Fruit fly (Drosophila melanogaster): ENCODE data around the gene CG7857.

Gene CG7857

dm6 chr3L:15535228-15535598, 30.5 kb upstream of the CG7857 start, which contains the start of gene CrebA (continued):
- TF ChIP-seq bcd (GFP tag; optimal IDR thresholded peaks at IDR 0.05): no peak
- TF ChIP-seq CG10321 (GFP tag; IDR thresholded peaks at IDR 0.05): peak; percentile 55; the same call in 1 of the 2 replicates
- TF ChIP-seq mld (GFP tag; IDR thresholded peaks at IDR 0.05; ENCODE audit: partially characterized antibody): no peak
- TF ChIP-seq CG6683 (GFP tag; optimal IDR thresholded peaks at IDR 0.05): no peak
- peak; percentile 21; the same call in 1 of the 2 replicates for TF ChIP-seq Scr (GFP tag; IDR thresholded peaks at IDR 0.05; ENCODE audit: partially characterized antibody)
- no peak for TF ChIP-seq CG5180 (GFP tag; optimal IDR thresholded peaks at IDR 0.05)
- TF ChIP-seq CG7987 (GFP tag; optimal IDR thresholded peaks at IDR 0.05): no peak
- no peak for TF ChIP-seq CG3281 (GFP tag; optimal IDR thresholded peaks at IDR 0.05)
- TF ChIP-seq chinmo (GFP tag; IDR thresholded peaks at IDR 0.05; ENCODE audit: partially characterized antibody): peak; percentile 76; the same call in 1 of the 4 replicates
- no peak for TF ChIP-seq ato (GFP tag; IDR thresholded peaks at IDR 0.05; ENCODE audit: partially characterized antibody)
- peak; percentile 83 for TF ChIP-seq CG1832 (GFP tag; optimal IDR thresholded peaks at IDR 0.05)
- no peak for TF ChIP-seq hth (optimal IDR thresholded peaks at IDR 0.05)
- TF ChIP-seq HHEX (GFP tag; optimal IDR thresholded peaks at IDR 0.05): no peak
- no peak for TF ChIP-seq zen (tag; optimal IDR thresholded peaks at IDR 0.05)
- no peak for TF ChIP-seq fd64A (GFP tag; optimal IDR thresholded peaks at IDR 0.05)
- TF ChIP-seq gro (GFP tag; optimal IDR thresholded peaks at IDR 0.05): no peak
- no peak for TF ChIP-seq hb (GFP tag; IDR thresholded peaks at IDR 0.05; ENCODE audit: partially characterized antibody)
- TF ChIP-seq ac (GFP tag; optimal IDR thresholded peaks at IDR 0.05): no peak
- peak; percentile 81 for TF ChIP-seq Jarid2 (GFP tag; optimal IDR thresholded peaks at IDR 0.05)
- TF ChIP-seq CG6654 (GFP tag; optimal IDR thresholded peaks at IDR 0.05): no peak
- no peak for TF ChIP-seq CG17912 (GFP tag; optimal IDR thresholded peaks at IDR 0.05)
- TF ChIP-seq CG7556 (GFP tag; optimal IDR thresholded peaks at IDR 0.05): no peak
- no peak for TF ChIP-seq ems (GFP tag; optimal IDR thresholded peaks at IDR 0.05)
- TF ChIP-seq BEAF-32 (GFP tag; optimal IDR thresholded peaks at IDR 0.05): no peak
- no peak for TF ChIP-seq CTCF (GFP tag; optimal IDR thresholded peaks at IDR 0.05)
- TF ChIP-seq CG2199 (GFP tag; IDR thresholded peaks at IDR 0.05): peak; percentile 93
- TF ChIP-seq CG31365 (tag; optimal IDR thresholded peaks at IDR 0.05): no peak
- no peak for TF ChIP-seq gcm (GFP tag; optimal IDR thresholded peaks at IDR 0.05)
- TF ChIP-seq CG31441 (GFP tag; IDR thresholded peaks at IDR 0.05): 0 out of 2 replicates have a peak, but pooled peaks have one; percentile 6
- TF ChIP-seq Dll (GFP tag; IDR thresholded peaks at IDR 0.05; ENCODE audit: partially characterized antibody): 0 out of 4 replicates have a peak, but pooled peaks have one; percentile 15
- peak; percentile 30; the same call in 1 of the 2 replicates for TF ChIP-seq Bgb (GFP tag; IDR thresholded peaks at IDR 0.05; ENCODE audit: partially characterized antibody)
- TF ChIP-seq CG42726 (GFP tag; IDR thresholded peaks at IDR 0.05; ENCODE audit: partially characterized antibody): peak; percentile 7; the same call in 1 of the 2 replicates
- no peak for TF ChIP-seq fd3F (GFP tag; optimal IDR thresholded peaks at IDR 0.05)
- no peak for TF ChIP-seq CG1647 (GFP tag; optimal IDR thresholded peaks at IDR 0.05)
- TF ChIP-seq CG14441 (GFP tag; IDR thresholded peaks at IDR 0.05): no peak
- TF ChIP-seq Usf (GFP tag; optimal IDR thresholded peaks at IDR 0.05): no peak
- TF ChIP-seq Hr3 (GFP tag; optimal IDR thresholded peaks at IDR 0.05): no peak
- TF ChIP-seq Med (GFP tag): peak; percentile 15
- 0 out of 3 replicates have a peak, but pooled peaks have one; percentile 10 for TF ChIP-seq Dbx (GFP tag; IDR thresholded peaks at IDR 0.05)
